Fruit fly (Drosophila melanogaster): Measurements from ENCODE around the gene CG4998.

The CG4998 gene

dm6 chr3L:16313985-16314384, 24.8 kb upstream of the CG4998 start, which contains the start of gene CG13062:
CG13062 (plus strand) TSS chr3L:16314285.
- no peak for TF ChIP-seq Sp1 (GFP tag; optimal IDR thresholded peaks at IDR 0.05)
- TF ChIP-seq Mio (GFP tag; optimal IDR thresholded peaks at IDR 0.05), result no peak
- no peak for TF ChIP-seq rgr (GFP tag; optimal IDR thresholded peaks at IDR 0.05)
- no peak for TF ChIP-seq Dfd (GFP tag; optimal IDR thresholded peaks at IDR 0.05)
- no peak for TF ChIP-seq Hr78 (GFP tag; optimal IDR thresholded peaks at IDR 0.05)
- TF ChIP-seq HLH106 (tag; optimal IDR thresholded peaks at IDR 0.05), result no peak
- no peak for TF ChIP-seq foxo (GFP tag; optimal IDR thresholded peaks at IDR 0.05)
- no peak for TF ChIP-seq Myc (optimal IDR thresholded peaks at IDR 0.05)
- TF ChIP-seq Dif (GFP tag; optimal IDR thresholded peaks at IDR 0.05; ENCODE audit: partially characterized antibody), result no peak
- TF ChIP-seq OdsH (GFP tag; optimal IDR thresholded peaks at IDR 0.05), result no peak
- TF ChIP-seq fru (GFP tag; optimal IDR thresholded peaks at IDR 0.05), result no peak
- TF ChIP-seq usp (GFP tag; optimal IDR thresholded peaks at IDR 0.05), result no peak

- TF ChIP-seq sv (GFP tag; optimal IDR thresholded peaks at IDR 0.05), result no peak
- TF ChIP-seq ey (GFP tag; optimal IDR thresholded peaks at IDR 0.05), result no peak
- no peak for TF ChIP-seq Vsx2 (GFP tag; optimal IDR thresholded peaks at IDR 0.05; ENCODE audit: partially characterized antibody)
- TF ChIP-seq usp (GFP tag; optimal IDR thresholded peaks at IDR 0.05), result no peak
- no peak for TF ChIP-seq br (GFP tag; optimal IDR thresholded peaks at IDR 0.05)
- TF ChIP-seq pan (optimal IDR thresholded peaks at IDR 0.05), result no peak
- TF ChIP-seq Dif (GFP tag; optimal IDR thresholded peaks at IDR 0.05; ENCODE audit: partially characterized antibody), result no peak
- no peak for TF ChIP-seq brk (GFP tag; optimal IDR thresholded peaks at IDR 0.05)
- no peak for TF ChIP-seq jim (GFP tag; optimal IDR thresholded peaks at IDR 0.05)
- TF ChIP-seq foxo (GFP tag; optimal IDR thresholded peaks at IDR 0.05), result no peak
- TF ChIP-seq HLH106 (tag; optimal IDR thresholded peaks at IDR 0.05), result no peak
- TF ChIP-seq Hnf4 (GFP tag; optimal IDR thresholded peaks at IDR 0.05), result no peak
- TF ChIP-seq CrebA (GFP tag; optimal IDR thresholded peaks at IDR 0.05; ENCODE audit: borderline replicate concordance), result no peak
- TF ChIP-seq dsf (GFP tag; optimal IDR thresholded peaks at IDR 0.05; ENCODE audit: borderline replicate concordance), result no peak
- TF ChIP-seq Dfd (GFP tag; optimal IDR thresholded peaks at IDR 0.05), result no peak
Measured at dm6 chr3L:16317724-16318123, 21.1 kb upstream of the CG4998 start, which contains the start of gene Nplp3. Nplp3 (plus strand) TSS chr3L:16318024.

- no peak for TF ChIP-seq Hr78 (GFP tag; optimal IDR thresholded peaks at IDR 0.05)
- TF ChIP-seq psq (GFP tag; optimal IDR thresholded peaks at IDR 0.05), result no peak
- TF ChIP-seq pan (optimal IDR thresholded peaks at IDR 0.05), result no peak
Measured at dm6 chr3L:16319399-16319906, 19.4 kb upstream of the CG4998 start, which contains the start of the genes CG13041 and CG13060. CG13041 (minus strand) TSS chr3L:16319526. CG13060 (plus strand) TSS chr3L:16319856.

- TF ChIP-seq sage (GFP tag; optimal IDR thresholded peaks at IDR 0.05) (no peak), lola (GFP tag; optimal IDR thresholded peaks at IDR 0.05) (no peak), tai (GFP tag; optimal IDR thresholded peaks at IDR 0.05) (no peak), CG32264 (GFP tag; optimal IDR thresholded peaks at IDR 0.05) (no peak), Myc (optimal IDR thresholded peaks at IDR 0.05) (no peak), pan (optimal IDR thresholded peaks at IDR 0.05) (no peak), sv (GFP tag; optimal IDR thresholded peaks at IDR 0.05) (no peak), CrebA (GFP tag; optimal IDR thresholded peaks at IDR 0.05; ENCODE audit: borderline replicate concordance) (no peak), Jra (GFP tag; optimal IDR thresholded peaks at IDR 0.05) (no peak), Sp1 (GFP tag; optimal IDR thresholded peaks at IDR 0.05) (no peak), foxo (GFP tag; optimal IDR thresholded peaks at IDR 0.05) (no peak), usp (GFP tag; optimal IDR thresholded peaks at IDR 0.05) (no peak), h (GFP tag; optimal IDR thresholded peaks at IDR 0.05) (no peak), fru (GFP tag; optimal IDR thresholded peaks at IDR 0.05) (no peak), br (GFP tag; optimal IDR thresholded peaks at IDR 0.05) (no peak), N (GFP tag; optimal IDR thresholded peaks at IDR 0.05) (no peak), Abd-B (GFP tag; optimal IDR thresholded peaks at IDR 0.05) (no peak), brk (GFP tag; optimal IDR thresholded peaks at IDR 0.05) (no peak), HLH106 (tag; optimal IDR thresholded peaks at IDR 0.05) (no peak)
Measured at dm6 chr3L:16321172-16321571, 17.6 kb upstream of the CG4998 start, which contains the start of gene CG42718. CG42718 (minus strand) TSS chr3L:16321272.

- TF ChIP-seq Vsx2 (GFP tag; optimal IDR thresholded peaks at IDR 0.05; ENCODE audit: partially characterized antibody) (no peak), GATAd (GFP tag; optimal IDR thresholded peaks at IDR 0.05) (no peak)
Measured at dm6 chr3L:16323372-16323771, 15.4 kb upstream of the CG4998 start, which contains the start of gene CG13059. CG13059 (plus strand) TSS chr3L:16323672.

Measured in whole organism, wandering third instar larva.